Worm (Caenorhabditis elegans): ENCODE data around the gene mesp-1.
A peak's percentile ranks its signal among the peaks of the same experiment; 100 is the strongest.

Gene mesp-1

DNA sequence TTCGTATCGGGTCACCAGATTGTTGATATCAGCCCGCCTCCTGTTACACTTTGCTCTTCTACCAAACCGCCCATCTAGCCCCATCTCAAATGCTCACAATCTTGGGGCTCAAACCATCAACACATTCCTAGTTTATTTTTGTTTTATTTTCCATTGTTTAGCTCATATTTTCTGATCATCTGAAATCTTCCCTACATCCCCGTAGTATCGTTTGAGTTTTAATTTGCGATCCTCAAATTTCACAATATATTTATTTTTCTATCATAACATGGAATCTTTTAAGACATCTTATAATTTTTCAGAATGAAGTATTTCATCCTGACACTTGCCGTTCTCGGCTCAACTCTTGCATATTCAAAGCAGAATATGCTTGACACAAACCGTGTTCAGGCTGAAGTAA, 22.2 kb upstream of the mesp-1 start, which contains the start of gene spp-10:
spp-10 (plus strand) TSS at position 301 of the 400 bp plus-strand sequence.
- no peak for TF ChIP-seq zip-4 (GFP tag; optimal IDR thresholded peaks at IDR 0.05)
- TF ChIP-seq fkh-8 (tag; optimal IDR thresholded peaks at IDR 0.05), result no peak
- peak; percentile 49 for TF ChIP-seq rnt-1 (tag; optimal IDR thresholded peaks at IDR 0.05)
- TF ChIP-seq mef-2 (tag; optimal IDR thresholded peaks at IDR 0.05), result no peak

DNA sequence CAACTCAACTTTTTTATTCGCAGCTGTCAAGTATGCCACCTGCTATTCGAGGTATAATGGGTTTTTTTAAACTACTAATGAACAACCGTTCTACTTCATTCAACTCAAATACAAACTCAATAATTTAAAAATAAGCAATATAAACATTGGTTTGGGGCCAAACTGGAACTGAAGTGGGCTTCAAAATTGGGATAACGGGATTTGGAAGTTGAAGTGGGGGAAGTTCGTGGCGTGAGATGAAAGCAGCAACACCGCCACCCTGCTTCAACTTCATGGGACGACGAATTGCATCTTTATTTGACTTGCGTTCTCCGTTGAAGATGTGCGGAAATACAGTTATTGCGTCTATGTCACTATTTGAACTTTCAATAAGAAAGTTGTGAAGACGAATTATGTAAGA, 20.6 kb upstream of the mesp-1 start:
- TF ChIP-seq nhr-71 (tag; optimal IDR thresholded peaks at IDR 0.05) (peak; percentile 6), jun-1 (tag; optimal IDR thresholded peaks at IDR 0.05) (no peak)

DNA sequence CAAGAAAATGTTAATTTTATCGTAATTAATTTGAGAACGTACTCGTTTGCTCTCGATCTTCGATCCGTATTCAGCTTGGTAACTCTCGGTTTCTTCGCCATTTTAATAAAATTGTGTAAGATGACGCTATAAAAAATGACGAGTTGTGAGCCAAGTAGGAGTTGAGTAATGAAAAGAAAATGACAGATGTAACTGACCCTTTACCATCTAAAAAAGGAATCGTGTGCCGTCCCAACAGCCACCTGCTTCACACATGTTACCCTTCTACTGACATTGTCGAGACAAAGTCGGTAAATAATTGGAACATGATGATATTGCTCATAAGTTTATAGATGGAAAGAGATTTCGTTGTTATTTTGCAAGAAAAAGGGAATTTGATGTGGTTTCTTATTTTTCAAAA, 19.8 kb upstream of the mesp-1 start, which contains the start of gene hlh-12:
hlh-12 (minus strand) TSS at position 101 of the 400 bp plus-strand sequence.
- TF ChIP-seq efl-1 (optimal IDR thresholded peaks at IDR 0.05), result no peak
- peak in 1 of 2 experiments; percentile 21 for TF ChIP-seq efl-1 (GFP tag; optimal IDR thresholded peaks at IDR 0.05 in 1 of 2)
- TF ChIP-seq lsy-2 (tag; optimal IDR thresholded peaks at IDR 0.05), result no peak

DNA sequence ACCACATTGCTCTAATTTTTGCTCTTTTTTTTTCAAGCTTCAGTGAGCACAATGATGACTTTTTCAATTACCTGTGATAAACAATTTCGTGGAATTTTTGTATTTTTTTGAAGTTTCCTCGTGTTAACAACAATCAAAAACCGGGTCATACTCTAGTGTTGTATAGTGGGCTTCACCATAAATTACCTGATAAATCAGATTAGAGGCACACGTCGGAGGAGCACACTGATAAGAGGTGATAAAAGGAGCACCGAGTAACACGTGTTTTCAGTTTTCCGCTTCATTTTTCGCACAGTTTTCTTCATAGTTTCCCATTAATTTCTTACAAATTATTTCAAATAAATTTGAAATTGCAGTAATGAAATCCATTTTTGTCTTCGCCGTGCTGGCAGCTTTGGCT, 17.8 kb upstream of the mesp-1 start, which contains the start of gene spp-8:
spp-8 (plus strand) TSS at position 357 of the 400 bp plus-strand sequence.
- no peak for TF ChIP-seq nhr-28 (tag; optimal IDR thresholded peaks at IDR 0.05)
- no peak for TF ChIP-seq sptf-1 (tag; optimal IDR thresholded peaks at IDR 0.05)
- TF ChIP-seq mdl-1 (tag; optimal IDR thresholded peaks at IDR 0.05), result peak in 1 of 2 experiments; percentile 25
- TF ChIP-seq snpc-4 (tag; optimal IDR thresholded peaks at IDR 0.05), result no peak
- no peak for TF ChIP-seq ceh-90 (tag; optimal IDR thresholded peaks at IDR 0.05)
- no peak for TF ChIP-seq unc-62 (GFP tag; optimal IDR thresholded peaks at IDR 0.05)
- no peak for TF ChIP-seq nhr-76 (tag; optimal IDR thresholded peaks at IDR 0.05)
- no peak for TF ChIP-seq blmp-1 (tag; optimal IDR thresholded peaks at IDR 0.05)
- no peak for TF ChIP-seq jun-1 (tag; optimal IDR thresholded peaks at IDR 0.05)
- TF ChIP-seq lir-3 (tag; optimal IDR thresholded peaks at IDR 0.05; ENCODE audit: poor library complexity), result no peak
- TF ChIP-seq ceh-8 (GFP tag; optimal IDR thresholded peaks at IDR 0.05), result no peak
- peak; percentile 48 for TF ChIP-seq nhr-20 (tag; optimal IDR thresholded peaks at IDR 0.05)
- TF ChIP-seq efl-1 (optimal IDR thresholded peaks at IDR 0.05), result no peak
- TF ChIP-seq efl-1 (GFP tag; optimal IDR thresholded peaks at IDR 0.05 in 1 of 2), result peak in 1 of 2 experiments; percentile 45
- TF ChIP-seq lin-13 (GFP tag; optimal IDR thresholded peaks at IDR 0.05), result no peak
- peak; percentile 96 for TF ChIP-seq elt-2 (tag; optimal IDR thresholded peaks at IDR 0.05)
- no peak for TF ChIP-seq egl-27 (tag; optimal IDR thresholded peaks at IDR 0.05)
- TF ChIP-seq nhr-84 (tag; optimal IDR thresholded peaks at IDR 0.05), result no peak
- TF ChIP-seq lin-35 (GFP tag; optimal IDR thresholded peaks at IDR 0.05), result peak in 1 of 2 experiments; percentile 45
- no peak for TF ChIP-seq hlh-17 (GFP tag; optimal IDR thresholded peaks at IDR 0.05; ENCODE audit: borderline replicate concordance)
- TF ChIP-seq ceh-88 (GFP tag; IDR thresholded peaks at IDR 0.05), result no peak

ce11 chrIV:8487183-8487582, 11.9 kb upstream of the mesp-1 start, which contains the start of gene srlf-3:
Gene srlf-3 (plus strand): TSS chrIV:8487483.
- no peak for TF ChIP-seq nhr-12 (tag; optimal IDR thresholded peaks at IDR 0.05)
- no peak for TF ChIP-seq C16A3.4 (tag; optimal IDR thresholded peaks at IDR 0.05)
- TF ChIP-seq unc-130 (tag; optimal IDR thresholded peaks at IDR 0.05), result no peak
- no peak for TF ChIP-seq aly-2 (tag; optimal IDR thresholded peaks at IDR 0.05)
- no peak for TF ChIP-seq hlh-4 (tag; optimal IDR thresholded peaks at IDR 0.05)
- TF ChIP-seq ama-1 (optimal IDR thresholded peaks at IDR 0.05), result no peak
- TF ChIP-seq lin-39 (tag; optimal IDR thresholded peaks at IDR 0.05), result no peak
- no peak for TF ChIP-seq sox-4 (tag; optimal IDR thresholded peaks at IDR 0.05)
- no peak for TF ChIP-seq grh-1 (GFP tag; IDR thresholded peaks at IDR 0.05)
- TF ChIP-seq egl-27 (tag; optimal IDR thresholded peaks at IDR 0.05), result no peak
- TF ChIP-seq unc-30 (tag; optimal IDR thresholded peaks at IDR 0.05), result no peak
- no peak for TF ChIP-seq xbp-1 (tag; optimal IDR thresholded peaks at IDR 0.05)
- no peak for TF ChIP-seq pqm-1 (tag; optimal IDR thresholded peaks at IDR 0.05)
- no peak for TF ChIP-seq hpl-2 (GFP tag; optimal IDR thresholded peaks at IDR 0.05)

All from whole organism, L1 larva.